Fruit fly (Drosophila melanogaster) whole organism: ENCODE results near the gene tws.

Experiments used
- CG8478 ChIP-seq: fragments of >200 bp; optimal IDR thresholded peaks from 2 replicates; lab custom pipeline; 2018; ENCODE audit warnings: inconsistent platforms
- EcR ChIP-seq, 2 experiments: fragments of >200 bp; optimal IDR thresholded peaks; 2 replicates each; lab custom pipeline; 2017; ENCODE audit warnings: missing biosample characterization in 2 of 2, missing genetic modification characterization in 2 of 2, missing genetic modification reagents in 2 of 2
- pan ChIP-seq: fragments of >200 bp; optimal IDR thresholded peaks from 2 replicates; lab custom pipeline; 2017
- psq ChIP-seq: fragments of >200 bp; optimal IDR thresholded peaks from 2 replicates; lab custom pipeline; 2017
- usp ChIP-seq: fragments of >200 bp; optimal IDR thresholded peaks from 2 replicates; lab custom pipeline; 2017; ENCODE audit warnings: missing biosample characterization, missing genetic modification characterization, mixed read lengths

DNA sequence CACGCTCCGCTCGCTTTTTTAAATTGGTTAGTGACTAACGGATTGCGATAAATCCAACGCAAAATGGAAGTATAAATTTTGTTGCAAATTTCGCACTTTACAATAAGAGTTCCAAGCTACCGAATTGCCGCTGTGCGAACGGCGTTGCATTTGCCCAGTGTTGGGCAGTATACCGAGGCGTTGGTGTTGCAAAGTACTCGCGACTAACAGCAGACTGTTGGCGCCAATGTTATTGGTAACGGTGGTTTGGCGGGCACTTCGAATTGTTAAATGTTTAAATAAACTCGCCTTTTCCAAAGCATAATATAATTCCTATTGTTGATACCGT is 5.3 kb downstream of the tws start:
- no peak for TF ChIP-seq psq
- TF ChIP-seq pan (lab: Kevin White, UChicago) = no peak
- no peak for TF ChIP-seq EcR (GFP tag; optimal IDR thresholded peaks at IDR 0.05; lab: Kevin White, UChicago)
- TF ChIP-seq usp (GFP tag; lab: Kevin White, UChicago) = no peak
- no peak for TF ChIP-seq CG8478 (lab: Kevin White, UChicago)
